Worm (Caenorhabditis elegans): ENCODE measurements around the gene K11H12.1.

DNA sequence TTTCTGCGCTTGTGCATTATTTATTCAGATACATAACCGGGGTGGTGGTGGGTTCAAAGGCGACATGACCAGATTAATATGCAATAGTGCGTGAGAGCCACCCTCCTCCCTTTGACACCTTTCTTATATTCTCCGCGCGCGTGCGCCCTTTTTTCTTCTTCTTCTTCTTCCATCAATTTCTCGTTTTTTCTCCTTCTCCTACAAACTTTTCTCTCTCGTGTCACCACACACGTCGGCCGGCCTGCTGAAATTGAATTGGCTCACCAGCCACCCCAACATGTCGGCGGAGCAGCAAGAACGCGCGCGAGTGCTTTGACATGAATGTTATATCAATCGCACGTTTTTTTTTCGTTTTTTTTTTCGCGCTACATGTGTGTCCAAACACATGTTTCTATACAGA, 6.4 kb upstream of the K11H12.1 start:
- TF ChIP-seq ceh-16 (tag; optimal IDR thresholded peaks at IDR 0.05) (no peak), lin-39 (tag; optimal IDR thresholded peaks at IDR 0.05) (no peak), snpc-4 (tag; optimal IDR thresholded peaks at IDR 0.05) (no peak), elt-1 (tag; optimal IDR thresholded peaks at IDR 0.05) (no peak), skn-1 (tag; optimal IDR thresholded peaks at IDR 0.05) (no peak), nhr-23 (tag; optimal IDR thresholded peaks at IDR 0.05) (no peak), unc-62 (GFP tag; optimal IDR thresholded peaks at IDR 0.05) (no peak), lsy-2 (tag; optimal IDR thresholded peaks at IDR 0.05) (no peak), C34F6.9 (tag; optimal IDR thresholded peaks at IDR 0.05) (no peak)
